Fruit fly (Drosophila melanogaster) whole organism, wandering third instar larva: ENCODE measurements around the gene Osi5.

Experiments
- Abd-B ChIP-seq: fragments of >200 bp; optimal IDR thresholded peaks from 2 replicates; lab custom pipeline; 2017; ENCODE audit warnings: missing biosample characterization, missing genetic modification characterization
- CrebA ChIP-seq: fragments of 200-800 bp; sonication (Bioruptor generic); optimal IDR thresholded peaks from 2 replicates; lab custom pipeline; 2016; ENCODE audit warnings: missing biosample characterization, mild to moderate bottlenecking, missing genetic modification characterization, borderline replicate concordance
- GATAd ChIP-seq: sonication (Bioruptor generic); optimal IDR thresholded peaks from 2 replicates; lab custom pipeline; 2016; ENCODE audit warnings: missing biosample characterization, missing genetic modification characterization
- HLH106 ChIP-seq: fragments of 200-800 bp; optimal IDR thresholded peaks from 3 replicates; lab custom pipeline; 2019; ENCODE audit warnings: missing biosample characterization, mild to moderate bottlenecking, missing genetic modification characterization, moderate library complexity
- Hnf4 ChIP-seq: fragments of 200-800 bp; sonication (Bioruptor generic); optimal IDR thresholded peaks from 2 replicates; lab custom pipeline; 2016; ENCODE audit warnings: missing biosample characterization, mild to moderate bottlenecking, missing genetic modification characterization
- Hr78 ChIP-seq: fragments of >200 bp; optimal IDR thresholded peaks from 2 replicates; lab custom pipeline; 2017; ENCODE audit warnings: missing biosample characterization, missing genetic modification characterization
- Hr83 ChIP-seq: fragments of 200-300 bp; sonication (Bioruptor generic); optimal IDR thresholded peaks from 2 replicates; lab custom pipeline; 2016; ENCODE audit warnings: missing biosample characterization, mild to moderate bottlenecking, missing genetic modification characterization, moderate library complexity; ENCODE audit not compliant: poor library complexity, severe bottlenecking
- Jra ChIP-seq: sonication (Bioruptor generic); optimal IDR thresholded peaks from 2 replicates; lab custom pipeline; 2016; ENCODE audit warnings: missing biosample characterization, missing genetic modification characterization
- Myc ChIP-seq: fragments of >200 bp; optimal IDR thresholded peaks from 2 replicates; lab custom pipeline; 2017
- N ChIP-seq: fragments of >200 bp; optimal IDR thresholded peaks from 2 replicates; lab custom pipeline; 2018; ENCODE audit warnings: missing biosample characterization, missing external identifiers, missing genetic modification characterization
- OdsH ChIP-seq: fragments of 200-800 bp; sonication (Bioruptor generic); optimal IDR thresholded peaks from 2 replicates; lab custom pipeline; 2016; ENCODE audit warnings: missing biosample characterization, mild to moderate bottlenecking, missing genetic modification characterization
- Rel ChIP-seq, 2 experiments: fragments of 200-800 bp; sonication (Bioruptor generic) in 1 of 2; optimal IDR thresholded peaks; 2 replicates in 1 of 2; 3 replicates in 1 of 2; lab custom pipeline; 2016 to 2019; ENCODE audit warnings: mild to moderate bottlenecking in 2 of 2, missing biosample characterization in 2 of 2, missing genetic modification characterization in 2 of 2, moderate library complexity in 1 of 2
- Vsx2 ChIP-seq: fragments of 200-300, 225-300 bp; sonication (Bioruptor generic); optimal IDR thresholded peaks from 2 replicates; lab custom pipeline; 2018; ENCODE audit warnings: missing biosample characterization, missing genetic modification characterization; ENCODE audit not compliant: partially characterized antibody
- br ChIP-seq: fragments of 200-800 bp; sonication (Bioruptor generic); optimal IDR thresholded peaks from 2 replicates; lab custom pipeline; 2016; ENCODE audit warnings: missing biosample characterization, missing genetic modification characterization
- brk ChIP-seq: fragments of 200-800 bp; sonication (Bioruptor generic); optimal IDR thresholded peaks from 2 replicates; lab custom pipeline; 2016; ENCODE audit warnings: missing biosample characterization, mild to moderate bottlenecking, missing genetic modification characterization
- dl ChIP-seq, 2 experiments: fragments of 175-275, 200-275 bp in 1 of 2; fragments of 200-275 bp in 1 of 2; sonication (Bioruptor generic); optimal IDR thresholded peaks; lab custom pipeline; 2018; ENCODE audit warnings: mild to moderate bottlenecking in 2 of 2, missing biosample characterization in 2 of 2, missing genetic modification characterization in 2 of 2, moderate library complexity in 2 of 2; ENCODE audit not compliant: partially characterized antibody in 2 of 2, insufficient read depth in 1 of 2
- dmrt93B ChIP-seq: fragments of 200-800 bp; sonication (Bioruptor generic); optimal IDR thresholded peaks from 2 replicates; lab custom pipeline; 2018; ENCODE audit warnings: missing biosample characterization, mild to moderate bottlenecking, missing genetic modification characterization
- dsf ChIP-seq: sonication (Bioruptor generic); optimal IDR thresholded peaks from 2 replicates; lab custom pipeline; 2016; ENCODE audit warnings: missing biosample characterization, missing genetic modification characterization, borderline replicate concordance
- ey ChIP-seq: fragments of 200-800 bp; sonication (Bioruptor generic); optimal IDR thresholded peaks from 2 replicates; lab custom pipeline; 2016; ENCODE audit warnings: missing biosample characterization, missing genetic modification characterization
- fru ChIP-seq: fragments of 200-800 bp; sonication (Bioruptor generic); optimal IDR thresholded peaks from 3 replicates; lab custom pipeline; 2016; ENCODE audit warnings: missing biosample characterization, mild to moderate bottlenecking, missing genetic modification characterization
- h ChIP-seq: fragments of 200-800 bp; sonication (Bioruptor generic); optimal IDR thresholded peaks from 3 replicates; lab custom pipeline; 2016; ENCODE audit warnings: missing biosample characterization, mild to moderate bottlenecking, missing genetic modification characterization
- jim ChIP-seq: fragments of 175-275, 200-325 bp; sonication (Bioruptor generic); optimal IDR thresholded peaks from 2 replicates; lab custom pipeline; 2016; ENCODE audit warnings: missing biosample characterization, mild to moderate bottlenecking, missing genetic modification characterization
- lola ChIP-seq: fragments of >200 bp; optimal IDR thresholded peaks from 2 replicates; lab custom pipeline; 2017; ENCODE audit warnings: missing biosample characterization, missing genetic modification characterization
- rgr ChIP-seq: fragments of 200-800 bp; sonication (Bioruptor generic); optimal IDR thresholded peaks from 3 replicates; lab custom pipeline; 2016; ENCODE audit warnings: missing biosample characterization, mild to moderate bottlenecking, missing genetic modification characterization
- sv ChIP-seq: fragments of 200-800 bp; sonication (Bioruptor generic); optimal IDR thresholded peaks from 3 replicates; lab custom pipeline; 2016; ENCODE audit warnings: missing biosample characterization, missing genetic modification characterization
- tai ChIP-seq: sonication (Bioruptor generic); optimal IDR thresholded peaks from 2 replicates; lab custom pipeline; 2016; ENCODE audit warnings: missing biosample characterization, missing genetic modification characterization
- usp ChIP-seq: fragments of >200 bp; optimal IDR thresholded peaks from 2 replicates; lab custom pipeline; 2017; ENCODE audit warnings: missing biosample characterization, missing genetic modification characterization
- woc ChIP-seq: sonication (Bioruptor generic); optimal IDR thresholded peaks from 2 replicates; lab custom pipeline; 2016; ENCODE audit warnings: missing biosample characterization, mild to moderate bottlenecking, missing genetic modification characterization

Gene Osi5

DNA sequence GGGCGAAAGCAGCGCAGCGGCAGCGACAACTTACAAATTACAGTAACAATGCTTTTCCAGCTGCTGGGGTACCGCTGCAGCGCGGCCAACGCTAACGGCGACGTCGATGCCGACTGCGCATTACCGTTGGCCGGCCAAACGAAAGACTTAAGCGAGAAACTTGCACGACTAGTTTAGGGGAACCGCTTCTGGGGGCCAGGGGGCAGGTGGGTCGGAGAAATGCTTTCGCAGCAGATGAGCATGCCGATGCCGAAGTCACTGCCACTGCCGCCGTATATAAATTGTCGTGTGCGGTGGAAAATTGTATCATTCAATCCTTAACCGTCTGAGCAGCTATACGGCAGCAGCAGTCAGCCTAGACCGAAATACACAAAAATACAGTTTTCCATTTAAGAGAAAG, 21.4 kb downstream of the Osi5 start, which contains the start of gene Osi7:
Osi7 (plus strand) TSS at position 301 of the 400 bp plus-strand sequence.
- TF ChIP-seq tai (GFP tag; lab: Kevin White, UChicago) (no peak), OdsH (GFP tag; lab: Kevin White, UChicago) (no peak), GATAd (GFP tag; lab: Kevin White, UChicago) (no peak), Hnf4 (GFP tag; lab: Kevin White, UChicago) (no peak)

DNA sequence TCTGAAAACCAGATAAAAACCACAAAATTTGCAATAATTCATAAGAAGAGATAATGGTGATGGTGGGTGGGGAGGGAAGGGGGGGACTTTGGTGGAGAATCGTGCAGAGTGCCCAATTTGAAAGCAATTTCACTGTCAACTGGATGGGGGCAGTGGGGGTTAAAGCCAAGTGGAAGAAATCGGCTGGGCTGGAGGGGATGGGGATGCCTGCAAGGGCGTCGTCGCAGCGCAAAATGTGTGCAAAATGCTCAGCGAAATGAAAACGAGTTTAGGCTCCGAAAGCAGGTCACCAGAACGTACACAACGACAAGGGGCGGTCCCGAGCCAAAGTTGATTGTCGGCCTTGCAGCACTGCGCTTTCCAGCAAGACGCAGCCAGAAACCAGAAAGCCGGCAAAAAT, 25.5 kb downstream of the Osi5 start:
- no peak for TF ChIP-seq Myc
- no peak for TF ChIP-seq Hr78 (GFP tag; lab: Kevin White, UChicago)
- no peak for TF ChIP-seq OdsH (GFP tag; lab: Kevin White, UChicago)
- no peak for TF ChIP-seq GATAd (GFP tag; lab: Kevin White, UChicago)
- TF ChIP-seq Vsx2 (GFP tag; lab: Kevin White, UChicago) = no peak

DNA sequence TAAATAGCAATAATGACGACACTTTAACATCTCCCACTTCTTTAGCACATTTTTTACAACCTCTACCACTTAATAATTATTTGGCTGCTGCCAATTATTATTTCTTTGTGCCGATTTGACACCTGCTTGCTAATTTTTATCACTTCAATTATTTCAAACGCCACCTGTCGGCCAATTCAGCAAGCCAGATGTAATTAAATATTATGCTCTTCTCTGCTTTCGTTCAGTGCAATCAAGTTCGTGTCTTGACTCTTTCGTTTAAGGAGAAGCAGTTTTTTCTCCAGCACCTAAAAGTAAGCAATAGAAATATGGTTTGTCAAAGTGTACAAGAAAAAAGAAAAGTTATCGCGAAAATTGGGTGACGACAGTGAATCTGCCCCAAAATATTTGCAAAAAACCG, 27.1 kb downstream of the Osi5 start:
- TF ChIP-seq dsf (GFP tag; lab: Kevin White, UChicago) (no peak), jim (no peak), CrebA (no peak), lola (no peak), Myc (peak; percentile 38), Hr78 (GFP tag; lab: Kevin White, UChicago) (no peak), woc (GFP tag; lab: Kevin White, UChicago) (no peak), tai (GFP tag; lab: Kevin White, UChicago) (no peak)
- TF ChIP-seq, all 38 proteins: peak for 1

DNA sequence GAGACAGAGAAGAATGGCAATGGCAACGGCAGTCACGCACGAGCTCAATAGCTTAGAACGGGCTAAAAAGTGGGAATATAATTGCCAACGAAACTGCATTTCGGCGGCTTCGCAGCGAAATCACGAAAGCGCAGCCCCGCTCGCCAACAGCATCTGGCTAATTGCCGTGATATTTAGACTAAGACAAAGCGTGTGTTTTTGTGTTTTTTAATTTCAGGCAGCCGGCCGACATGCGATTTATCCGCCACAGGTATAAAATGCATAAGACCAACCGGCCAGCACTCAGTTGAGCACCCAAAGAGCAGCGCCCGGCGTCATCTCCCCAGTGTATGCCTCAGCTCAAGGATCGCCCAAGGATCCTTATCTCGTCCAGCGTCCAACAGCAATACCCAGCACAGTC, 27.6 kb downstream of the Osi5 start, which contains the start of gene Osi8:
Osi8 (plus strand) TSS at position 301 of the 400 bp plus-strand sequence.
- TF ChIP-seq ey (GFP tag; lab: Kevin White, UChicago) = no peak
- TF ChIP-seq Vsx2 (GFP tag; lab: Kevin White, UChicago) = no peak
- TF ChIP-seq Rel (GFP tag; optimal IDR thresholded peaks at IDR 0.05; lab: Kevin White, UChicago) = no peak
- TF ChIP-seq Rel (tag; optimal IDR thresholded peaks at IDR 0.05; lab: Kevin White, UChicago) = no peak
- TF ChIP-seq HLH106 = no peak
- TF ChIP-seq tai (GFP tag; lab: Kevin White, UChicago) = no peak
- no peak for TF ChIP-seq N (GFP tag; lab: Kevin White, UChicago)
- TF ChIP-seq OdsH (GFP tag; lab: Kevin White, UChicago) = no peak
- TF ChIP-seq h (GFP tag; lab: Kevin White, UChicago) = no peak
- no peak for TF ChIP-seq Abd-B (GFP tag; lab: Kevin White, UChicago)
- TF ChIP-seq Hr83 (GFP tag; lab: Kevin White, UChicago) = no peak
- TF ChIP-seq brk (GFP tag; lab: Kevin White, UChicago) = no peak
- TF ChIP-seq Hnf4 (GFP tag; lab: Kevin White, UChicago) = no peak
- no peak for TF ChIP-seq GATAd (GFP tag; lab: Kevin White, UChicago)
- no peak for TF ChIP-seq Myc
- TF ChIP-seq fru = no peak
- TF ChIP-seq Hr78 (GFP tag; lab: Kevin White, UChicago) = no peak
- no peak for TF ChIP-seq sv
- TF ChIP-seq dmrt93B (GFP tag; lab: Kevin White, UChicago) = no peak
- no peak for TF ChIP-seq jim
- no peak for TF ChIP-seq usp

DNA sequence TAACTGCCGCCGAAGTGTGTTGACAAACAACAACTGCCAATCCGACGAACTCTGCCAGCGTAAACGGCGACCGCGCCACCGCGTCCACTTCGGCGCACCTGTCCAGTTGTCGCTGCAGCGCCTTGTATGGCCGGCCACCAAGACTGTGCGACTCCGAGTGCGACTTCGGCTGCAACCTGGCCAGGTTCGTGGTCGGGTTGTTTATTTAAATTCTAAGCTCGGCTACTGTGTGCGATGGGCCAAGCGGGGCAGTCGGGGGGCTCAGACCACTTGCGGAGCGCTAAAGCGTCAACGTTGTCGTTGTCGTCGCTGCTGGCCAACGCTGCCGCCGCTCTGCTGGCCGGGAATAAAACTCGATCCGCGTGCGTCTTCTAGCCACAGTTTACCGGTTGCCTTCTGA, 32.5 kb downstream of the Osi5 start, which contains the start of gene Osi9:
Osi9 (plus strand) TSS at position 375 of the 400 bp plus-strand sequence.
- no peak for TF ChIP-seq Hr83 (GFP tag; lab: Kevin White, UChicago)
- TF ChIP-seq br (GFP tag; lab: Kevin White, UChicago) = no peak
- no peak for TF ChIP-seq ey (GFP tag; lab: Kevin White, UChicago)
- TF ChIP-seq rgr (GFP tag; lab: Kevin White, UChicago) = no peak
- TF ChIP-seq Hnf4 (GFP tag; lab: Kevin White, UChicago) = no peak

DNA sequence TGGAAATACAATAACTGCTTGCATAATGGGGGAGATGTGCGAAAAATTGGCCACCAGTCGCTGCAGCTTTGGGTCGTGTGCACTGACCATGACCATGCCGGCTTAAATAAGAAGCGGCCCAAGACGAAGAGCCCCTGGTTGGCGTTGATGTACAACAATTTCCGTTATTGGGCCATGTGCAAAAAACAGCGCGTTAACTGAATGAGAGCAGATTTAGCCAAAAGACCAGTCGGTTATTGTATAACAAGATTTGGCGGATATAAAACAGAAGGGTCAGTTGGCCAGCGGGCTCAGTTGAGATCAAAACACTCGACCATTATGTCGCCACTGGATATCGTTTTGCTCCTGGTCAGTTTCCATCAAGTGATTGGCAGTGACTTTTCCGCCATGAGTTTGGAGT, 36.3 kb downstream of the Osi5 start, which contains the start of gene Osi10a:
Osi10a (plus strand) TSS at position 301 of the 400 bp plus-strand sequence.
- TF ChIP-seq Jra (GFP tag; lab: Kevin White, UChicago) (no peak), lola (no peak), dl (GFP tag; optimal IDR thresholded peaks at IDR 0.05; lab: Kevin White, UChicago; ENCODE audit: insufficient read depth in 1 of 2, partially characterized antibody in 2 of 2) (no peak), HLH106 (no peak)
